Worm (Caenorhabditis elegans) whole organism, early embryonic: Measurements from ENCODE around the gene prx-2.

Experiments used
- F13C5.2 ChIP-seq: sonication (generic microtip); optimal IDR thresholded peaks from 2 replicates; lab custom pipeline; 2017; ENCODE audit warnings: mild to moderate bottlenecking, missing genetic modification characterization, inconsistent platforms, missing compliant biosample characterization
- ama-1 ChIP-seq: fragments of 150-350 bp; optimal IDR thresholded peaks from 2 replicates; lab custom pipeline; 2014
- ets-7 ChIP-seq: sonication (generic microtip); optimal IDR thresholded peaks from 2 replicates; lab custom pipeline; 2016; ENCODE audit warnings: missing genotype, missing genetic modification characterization, missing compliant biosample characterization

- TF ChIP-seq ama-1 (lab: Kevin White, UChicago): no peak
- no peak for TF ChIP-seq F13C5.2 (tag; lab: Kevin White, UChicago)
- TF ChIP-seq ets-7 (tag; lab: Kevin White, UChicago): no peak
These were observed 24.1 kb downstream of the prx-2 start, which contains the start of gene atg-4.2 for ce11 chrIV:11668001-11668400.
